Fruit fly (Drosophila melanogaster) whole organism, embryonic: ENCODE data around the gene CG17329.
A peak's percentile ranks its signal among the peaks of the same experiment; 100 is the strongest.

Experiments
- Atf3 ChIP-seq: fragments of 200-800 bp; sonication (Bioruptor generic); optimal IDR thresholded peaks from 3 replicates; lab custom pipeline; 2016; ENCODE audit warnings: missing biosample characterization, missing genetic modification characterization
- C15 ChIP-seq: fragments of 200-800 bp; sonication (Bioruptor generic); IDR thresholded peaks from 3 replicates; pipeline ENCODE4 v1.3.6; 2022; ENCODE audit warnings: missing biosample characterization, missing genetic modification characterization
- CG1233 ChIP-seq: fragments of 200-800 bp; sonication (Bioruptor generic); optimal IDR thresholded peaks from 4 replicates; lab custom pipeline; 2018; ENCODE audit warnings: missing biosample characterization, mild to moderate bottlenecking, missing genetic modification characterization
- CG13424 ChIP-seq: fragments of 200-800 bp; sonication (Bioruptor generic); optimal IDR thresholded peaks from 2 replicates; lab custom pipeline; 2019; ENCODE audit warnings: missing biosample characterization, mild to moderate bottlenecking, missing genetic modification characterization, moderate library complexity
- CG15269 ChIP-seq: fragments of 200-800 bp; sonication (Bioruptor generic); optimal IDR thresholded peaks from 2 replicates; lab custom pipeline; 2018; ENCODE audit warnings: missing biosample characterization, mild to moderate bottlenecking, missing genetic modification characterization, moderate library complexity
- CG31365 ChIP-seq: fragments of 200-800 bp; sonication (Bioruptor generic); optimal IDR thresholded peaks from 2 replicates; lab custom pipeline; 2018; ENCODE audit warnings: missing biosample characterization, mild to moderate bottlenecking, missing genetic modification characterization
- CG33213 ChIP-seq: fragments of 200-800 bp; sonication (Bioruptor generic); optimal IDR thresholded peaks from 3 replicates; lab custom pipeline; 2016; ENCODE audit warnings: missing biosample characterization, missing genetic modification characterization
- CG34422 ChIP-seq: fragments of 200-800 bp; sonication (Bioruptor generic); IDR thresholded peaks from 3 replicates; pipeline ENCODE4 v1.3.6; 2022; ENCODE audit warnings: missing biosample characterization, missing genetic modification characterization
- CG4730 ChIP-seq: fragments of 200-800 bp; sonication (Bioruptor generic); IDR thresholded peaks from 2 replicates; pipeline ENCODE4 v1.3.6; 2022; ENCODE audit warnings: missing biosample characterization, missing genetic modification characterization
- CG4854 ChIP-seq: fragments of 200-800 bp; sonication (Bioruptor generic); optimal IDR thresholded peaks from 2 replicates; lab custom pipeline; 2016; ENCODE audit warnings: missing biosample characterization, missing genetic modification characterization, inconsistent platforms
- CG5180 ChIP-seq: fragments of 200-800 bp; sonication (Bioruptor generic); optimal IDR thresholded peaks from 3 replicates; lab custom pipeline; 2017; ENCODE audit warnings: missing biosample characterization, missing genetic modification characterization, mild to moderate bottlenecking, moderate library complexity, missing genetic modification reagents
- CG6765 ChIP-seq: fragments of 200-800 bp; sonication (Bioruptor generic); optimal IDR thresholded peaks from 3 replicates; lab custom pipeline; 2017; ENCODE audit warnings: missing biosample characterization, mild to moderate bottlenecking, missing genetic modification characterization
- CG7928 ChIP-seq: fragments of 200-800 bp; sonication (Bioruptor generic); optimal IDR thresholded peaks from 2 replicates; lab custom pipeline; 2017; ENCODE audit warnings: missing biosample characterization, mild to moderate bottlenecking, missing genetic modification characterization
- CG9215 ChIP-seq: fragments of 200-800 bp; sonication (Bioruptor generic); IDR thresholded peaks from 2 replicates; pipeline ENCODE4 v1.3.6; 2022; ENCODE audit warnings: missing biosample characterization, missing genetic modification characterization
- CG9437 ChIP-seq: fragments of 200-800 bp; sonication (Bioruptor generic); optimal IDR thresholded peaks from 2 replicates; lab custom pipeline; 2018; ENCODE audit warnings: missing biosample characterization, mild to moderate bottlenecking, missing genetic modification characterization
- CHES-1-like ChIP-seq: fragments of 200-800 bp; sonication (Bioruptor generic); optimal IDR thresholded peaks from 2 replicates; lab custom pipeline; 2016; ENCODE audit warnings: missing biosample characterization, missing genetic modification characterization
- CoRest ChIP-seq: fragments of 200-800 bp; sonication (Bioruptor generic); optimal IDR thresholded peaks from 3 replicates; lab custom pipeline; 2018; ENCODE audit warnings: missing biosample characterization, mild to moderate bottlenecking, missing genetic modification characterization, moderate library complexity
- ERR ChIP-seq: fragments of 200-800 bp; sonication (Bioruptor generic); optimal IDR thresholded peaks from 2 replicates; lab custom pipeline; 2016; ENCODE audit warnings: missing biosample characterization, missing genetic modification characterization
- Fer3 ChIP-seq: fragments of 200-800 bp; sonication (Bioruptor generic); optimal IDR thresholded peaks from 2 replicates; lab custom pipeline; 2018; ENCODE audit warnings: missing biosample characterization, mild to moderate bottlenecking, missing genetic modification characterization, moderate library complexity
- HmgD ChIP-seq: fragments of 200-800 bp; sonication (Bioruptor generic); optimal IDR thresholded peaks from 3 replicates; lab custom pipeline; 2016; ENCODE audit warnings: missing biosample characterization, missing genetic modification characterization
- Hr78 ChIP-seq, 2 experiments: fragments of 200-800 bp in 1 of 2; fragments of >200 bp in 1 of 2; sonication (Bioruptor generic) in 1 of 2; optimal IDR thresholded peaks; 2 replicates each; lab custom pipeline; 2017 to 2019; ENCODE audit warnings: missing biosample characterization in 2 of 2, missing genetic modification characterization in 2 of 2, mild to moderate bottlenecking in 1 of 2, moderate library complexity in 1 of 2
- Jarid2 ChIP-seq: fragments of 200-800 bp; sonication (Bioruptor generic); optimal IDR thresholded peaks from 3 replicates; lab custom pipeline; 2017; ENCODE audit warnings: mild to moderate bottlenecking, missing biosample characterization, missing genetic modification reagents, missing genetic modification characterization
- MESR4 ChIP-seq: fragments of 200-800 bp; sonication (Bioruptor generic); optimal IDR thresholded peaks from 2 replicates; lab custom pipeline; 2018; ENCODE audit warnings: missing biosample characterization, mild to moderate bottlenecking, missing genetic modification characterization, moderate library complexity
- Poxn ChIP-seq: fragments of 200-800 bp; sonication (Bioruptor generic); IDR thresholded peaks from 2 replicates; pipeline ENCODE4 v1.3.6; 2022; ENCODE audit warnings: missing biosample characterization, missing genetic modification characterization
- TFAM ChIP-seq: fragments of 200-800 bp; sonication (Bioruptor generic); optimal IDR thresholded peaks from 2 replicates; lab custom pipeline; 2017; ENCODE audit warnings: missing biosample characterization, missing genetic modification characterization, inconsistent platforms
- aop ChIP-seq: fragments of 200-800 bp; sonication (Bioruptor generic); IDR thresholded peaks from 2 replicates; pipeline ENCODE4 v1.3.6; 2022; ENCODE audit warnings: missing biosample characterization, missing genetic modification characterization
- ase ChIP-seq: fragments of 200-800 bp; sonication (Bioruptor generic); IDR thresholded peaks from 3 replicates; pipeline ENCODE4 v1.3.6; 2022; ENCODE audit warnings: missing biosample characterization, missing genetic modification characterization
- bbx ChIP-seq: fragments of 200-800 bp; sonication (Bioruptor generic); IDR thresholded peaks from 2 replicates; pipeline ENCODE4 v1.3.6; 2022; ENCODE audit warnings: missing biosample characterization, missing genetic modification characterization; ENCODE audit not compliant: partially characterized antibody
- bigmax ChIP-seq: fragments of 200-800 bp; sonication (Bioruptor generic); optimal IDR thresholded peaks from 2 replicates; lab custom pipeline; 2018; ENCODE audit warnings: missing biosample characterization, mild to moderate bottlenecking, missing genetic modification characterization
- dysf ChIP-seq: fragments of 200-800 bp; sonication (Bioruptor generic); IDR thresholded peaks from 3 replicates; pipeline ENCODE4 v1.3.6; 2022; ENCODE audit warnings: missing biosample characterization, missing genetic modification characterization
- fu2 ChIP-seq: fragments of 200-800 bp; sonication (Bioruptor generic); optimal IDR thresholded peaks from 2 replicates; lab custom pipeline; 2016; ENCODE audit warnings: missing biosample characterization, missing genetic modification characterization
- gem ChIP-seq: fragments of 200-800 bp; sonication (Bioruptor generic); optimal IDR thresholded peaks from 2 replicates; lab custom pipeline; 2019; ENCODE audit warnings: missing biosample characterization, mild to moderate bottlenecking, missing genetic modification characterization, moderate library complexity
- gsb-n ChIP-seq: fragments of 200-800 bp; sonication (Bioruptor generic); optimal IDR thresholded peaks from 3 replicates; lab custom pipeline; 2018; ENCODE audit warnings: missing biosample characterization, mild to moderate bottlenecking, missing genetic modification characterization
- kni ChIP-seq: fragments of 200-800 bp; sonication (Bioruptor generic); optimal IDR thresholded peaks from 3 replicates; lab custom pipeline; 2017; ENCODE audit warnings: mild to moderate bottlenecking, missing biosample characterization, missing genetic modification reagents, missing genetic modification characterization
- lbe ChIP-seq: fragments of 200-800 bp; sonication (Bioruptor generic); optimal IDR thresholded peaks from 2 replicates; lab custom pipeline; 2016; ENCODE audit warnings: missing biosample characterization, mild to moderate bottlenecking, missing genetic modification characterization
- lilli ChIP-seq: fragments of 200-800 bp; sonication (Bioruptor generic); optimal IDR thresholded peaks from 3 replicates; lab custom pipeline; 2016; ENCODE audit warnings: missing biosample characterization, missing genetic modification characterization
- mld ChIP-seq: fragments of 200-800 bp; sonication (Bioruptor generic); IDR thresholded peaks from 3 replicates; pipeline ENCODE4 v1.3.6; 2022; ENCODE audit warnings: missing biosample characterization, missing genetic modification characterization; ENCODE audit not compliant: partially characterized antibody
- nau ChIP-seq: fragments of 200-800 bp; sonication (Bioruptor generic); optimal IDR thresholded peaks from 3 replicates; lab custom pipeline; 2017; ENCODE audit warnings: missing biosample characterization, mild to moderate bottlenecking, missing genetic modification characterization, missing genetic modification reagents
- p53 ChIP-seq: fragments of 200-800 bp; sonication (Bioruptor generic); optimal IDR thresholded peaks from 2 replicates; lab custom pipeline; 2016; ENCODE audit warnings: missing biosample characterization, missing genetic modification characterization
- pan ChIP-seq, 4 experiments: fragments of >200 bp in 3 of 4; fragments of 200-800 bp in 1 of 4; sonication (Bioruptor generic) in 1 of 4; optimal IDR thresholded peaks in 3 of 4; IDR thresholded peaks in 1 of 4; 2 replicates each; pipeline versions ENCODE4 v1.3.6 to Lab custom; 2017 to 2022; ENCODE audit warnings: missing biosample characterization in 2 of 4, missing genetic modification characterization in 2 of 4, mixed read lengths in 1 of 4
- repo ChIP-seq: fragments of 200-800 bp; sonication (Bioruptor generic); optimal IDR thresholded peaks from 2 replicates; lab custom pipeline; 2016; ENCODE audit warnings: missing biosample characterization, missing genetic modification characterization
- row ChIP-seq: fragments of 200-800 bp; sonication (Bioruptor generic); IDR thresholded peaks from 3 replicates; pipeline ENCODE4 v1.3.6; 2022; ENCODE audit warnings: missing biosample characterization, missing genetic modification characterization
- salm ChIP-seq: fragments of 200-800 bp; sonication (Bioruptor generic); optimal IDR thresholded peaks from 2 replicates; lab custom pipeline; 2018; ENCODE audit warnings: missing biosample characterization, mild to moderate bottlenecking, missing genetic modification characterization
- sens-2 ChIP-seq: fragments of 200-800 bp; sonication (Bioruptor generic); IDR thresholded peaks from 2 replicates; pipeline ENCODE4 v1.3.6; 2022; ENCODE audit warnings: missing biosample characterization, missing genetic modification characterization
- sna ChIP-seq: fragments of 200-800 bp; sonication (Bioruptor generic); IDR thresholded peaks from 2 replicates; pipeline ENCODE4 v1.3.6; 2022; ENCODE audit warnings: missing biosample characterization, missing genetic modification characterization; ENCODE audit not compliant: partially characterized antibody
- tio ChIP-seq: fragments of 200-800 bp; sonication (Bioruptor generic); optimal IDR thresholded peaks from 2 replicates; lab custom pipeline; 2017; ENCODE audit warnings: missing biosample characterization, missing genetic modification characterization, inconsistent platforms
- tx ChIP-seq: fragments of 200-800 bp; sonication (Bioruptor generic); optimal IDR thresholded peaks from 2 replicates; lab custom pipeline; 2016; ENCODE audit warnings: missing biosample characterization, missing genetic modification characterization
- wor ChIP-seq: fragments of 200-800 bp; sonication (Bioruptor generic); IDR thresholded peaks from 2 replicates; pipeline ENCODE4 v1.3.6; 2022; ENCODE audit warnings: missing biosample characterization, missing genetic modification characterization
- zfh2 ChIP-seq: fragments of 200-800 bp; sonication (Bioruptor generic); optimal IDR thresholded peaks from 2 replicates; lab custom pipeline; 2016; ENCODE audit warnings: missing biosample characterization, missing genetic modification characterization

The CG17329 gene

DNA sequence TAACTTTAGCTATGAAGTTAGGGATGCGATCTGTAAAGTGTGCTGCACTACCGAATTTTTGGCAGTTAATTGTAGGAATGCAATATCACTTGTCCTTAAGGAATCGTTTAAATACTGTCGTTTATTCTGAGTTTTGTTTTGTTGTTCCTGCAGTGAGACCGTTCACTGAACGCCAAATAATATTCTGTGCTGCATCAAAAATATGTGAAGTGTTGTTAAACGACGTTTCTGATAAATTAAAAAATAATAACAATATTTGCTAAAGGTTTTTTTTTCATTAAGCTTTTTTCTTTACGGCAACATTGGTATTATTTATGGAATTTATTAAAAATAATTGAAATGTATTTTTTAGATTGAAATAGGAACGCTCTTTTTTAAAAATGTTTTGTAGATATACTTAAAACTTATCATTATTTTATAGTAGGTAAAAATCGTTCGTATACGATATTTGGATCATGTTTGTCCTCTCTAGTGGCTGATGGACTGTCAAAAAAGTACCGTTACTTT is 11.7 kb downstream of the CG17329 start, which contains the start of gene GMF (continued):
- TF ChIP-seq sens-2 (GFP tag; lab: Robert Waterston, UW), result no peak
- TF ChIP-seq CG9215, result no peak
- no peak for TF ChIP-seq CG4730 (GFP tag; lab: Robert Waterston, UW)
- no peak for TF ChIP-seq CG7928 (GFP tag; lab: Kevin White, UChicago)
- no peak for TF ChIP-seq C15 (GFP tag; lab: Robert Waterston, UW)
- no peak for TF ChIP-seq wor (GFP tag; lab: Robert Waterston, UW)
- no peak for TF ChIP-seq CG5180
- TF ChIP-seq repo (GFP tag; lab: Kevin White, UChicago), result no peak
- TF ChIP-seq Fer3, result peak; percentile 20
- no peak for TF ChIP-seq Poxn (GFP tag; lab: Robert Waterston, UW)
- TF ChIP-seq lilli, result peak; percentile 45
- TF ChIP-seq TFAM (GFP tag; lab: Kevin White, UChicago), result no peak
- TF ChIP-seq Jarid2 (GFP tag; lab: Kevin White, UChicago), result no peak
- peak; percentile 48 for TF ChIP-seq gsb-n (tag; lab: Kevin White, UChicago)
- TF ChIP-seq Atf3 (GFP tag; lab: Kevin White, UChicago), result no peak
- peak; percentile 25 for TF ChIP-seq CG13424
- TF ChIP-seq CG34422 (GFP tag; lab: Robert Waterston, UW), result 0 out of 3 replicates have a peak, but pooled peaks have one; percentile 11
- no peak for TF ChIP-seq fu2 (GFP tag; lab: Kevin White, UChicago)
- no peak for TF ChIP-seq CG6765 (GFP tag; lab: Kevin White, UChicago)
- TF ChIP-seq row (GFP tag; lab: Robert Waterston, UW), result peak; percentile 78
- TF ChIP-seq CG33213 (GFP tag; lab: Kevin White, UChicago), result no peak
- TF ChIP-seq CG31365 (tag; lab: Kevin White, UChicago), result no peak
- peak; percentile 35 for TF ChIP-seq CHES-1-like (GFP tag; lab: Kevin White, UChicago)
- TF ChIP-seq kni (GFP tag; lab: Kevin White, UChicago), result no peak
- no peak for TF ChIP-seq dysf
- TF ChIP-seq aop, result no peak
- TF ChIP-seq ase (GFP tag; lab: Robert Waterston, UW), result no peak
- no peak for TF ChIP-seq CG4854
- no peak for TF ChIP-seq Hr78 (GFP tag; optimal IDR thresholded peaks at IDR 0.05; lab: Kevin White, UChicago)
- no peak; the same call in 1 of the 2 replicates for TF ChIP-seq bbx (GFP tag; lab: Robert Waterston, UW)
- no peak for TF ChIP-seq CG9437
- no peak for TF ChIP-seq CG15269 (tag; lab: Kevin White, UChicago)
- TF ChIP-seq lbe (GFP tag; lab: Kevin White, UChicago), result peak; percentile 38
- TF ChIP-seq CoRest (tag; lab: Kevin White, UChicago), result peak; percentile 72
- no peak for TF ChIP-seq pan (optimal IDR thresholded peaks at IDR 0.05; lab: Kevin White, UChicago)
- TF ChIP-seq pan (GFP tag; optimal IDR thresholded peaks at IDR 0.05 in 1 of 2, IDR thresholded peaks at IDR 0.05 in 1 of 2), result peak in 1 of 2 experiments; percentile 27
- no peak for TF ChIP-seq ERR (GFP tag; lab: Kevin White, UChicago)
- TF ChIP-seq p53 (GFP tag; lab: Kevin White, UChicago), result no peak
- TF ChIP-seq tx (GFP tag; lab: Kevin White, UChicago), result no peak
- TF ChIP-seq zfh2 (GFP tag; lab: Kevin White, UChicago), result peak; percentile 23
- TF ChIP-seq tio, result no peak
- TF ChIP-seq bigmax (GFP tag; lab: Kevin White, UChicago), result no peak
- TF ChIP-seq nau (GFP tag; lab: Kevin White, UChicago), result no peak
- TF ChIP-seq CG1233 (GFP tag; lab: Kevin White, UChicago), result no peak
- no peak for TF ChIP-seq mld (GFP tag; lab: Robert Waterston, UW)
- TF ChIP-seq HmgD (GFP tag; lab: Kevin White, UChicago), result no peak
- peak; percentile 74 for TF ChIP-seq gem (tag; lab: Kevin White, UChicago)
- TF ChIP-seq sna (GFP tag; lab: Robert Waterston, UW), result no peak
- peak; percentile 6 for TF ChIP-seq salm (tag; lab: Kevin White, UChicago)
- TF ChIP-seq MESR4 (GFP tag; lab: Kevin White, UChicago), result peak; percentile 70
